Worm (Caenorhabditis elegans) whole organism, early embryonic: ENCODE measurements around the gene F43C11.4.

Experiments
- B0310.2 ChIP-seq: sonication (generic microtip); optimal IDR thresholded peaks from 2 replicates; lab custom pipeline; 2016; ENCODE audit warnings: mild to moderate bottlenecking, missing genetic modification characterization, missing compliant biosample characterization
- F13C5.2 ChIP-seq: sonication (generic microtip); optimal IDR thresholded peaks from 2 replicates; lab custom pipeline; 2017; ENCODE audit warnings: mild to moderate bottlenecking, missing genetic modification characterization, inconsistent platforms, missing compliant biosample characterization
- aly-1 ChIP-seq: sonication (generic microtip); optimal IDR thresholded peaks from 2 replicates; lab custom pipeline; 2016; ENCODE audit warnings: missing genetic modification characterization, missing compliant biosample characterization
- ama-1 ChIP-seq: fragments of 150-350 bp; optimal IDR thresholded peaks from 2 replicates; lab custom pipeline; 2014
- ceh-13 ChIP-seq: fragments of 200-800 bp; sonication (Bioruptor generic); optimal IDR thresholded peaks from 2 replicates; lab custom pipeline; 2018; ENCODE audit warnings: mild to moderate bottlenecking, missing genetic modification characterization, missing compliant biosample characterization
- ceh-36 ChIP-seq: sonication (generic microtip); optimal IDR thresholded peaks from 2 replicates; lab custom pipeline; 2016; ENCODE audit warnings: missing genetic modification characterization, inconsistent platforms, missing compliant biosample characterization
- ets-7 ChIP-seq: sonication (generic microtip); optimal IDR thresholded peaks from 2 replicates; lab custom pipeline; 2016; ENCODE audit warnings: missing genotype, missing genetic modification characterization, missing compliant biosample characterization
- flt-1 ChIP-seq: fragments of 200-800 bp; sonication (Bioruptor generic); IDR thresholded peaks from 2 replicates; pipeline ENCODE4 v1.3.6; 2022; ENCODE audit warnings: missing genetic modification characterization, missing compliant biosample characterization
- hmbx-1 ChIP-seq: sonication (generic microtip); optimal IDR thresholded peaks from 2 replicates; lab custom pipeline; 2016; ENCODE audit warnings: mild to moderate bottlenecking, missing genetic modification characterization, missing compliant biosample characterization
- hmg-4 ChIP-seq: fragments of 200-800 bp; sonication (Bioruptor generic); optimal IDR thresholded peaks from 2 replicates; lab custom pipeline; 2018; ENCODE audit warnings: mild to moderate bottlenecking, missing genetic modification characterization, missing compliant biosample characterization
- hnd-1 ChIP-seq: sonication (generic microtip); optimal IDR thresholded peaks from 2 replicates; lab custom pipeline; 2016; ENCODE audit warnings: missing genetic modification characterization, missing compliant biosample characterization
- pes-1 ChIP-seq: fragments of 200-800 bp; sonication (Bioruptor generic); IDR thresholded peaks from 2 replicates; pipeline ENCODE4 v1.3.6; 2022; ENCODE audit warnings: missing genetic modification reagents, missing genetic modification characterization, missing compliant biosample characterization
- scrt-1 ChIP-seq: fragments of 200-800 bp; sonication (Bioruptor generic); IDR thresholded peaks from 2 replicates; pipeline ENCODE4 v1.3.6; 2022; ENCODE audit warnings: missing genetic modification characterization, missing compliant biosample characterization
- sea-1 ChIP-seq: fragments of 200-800 bp; sonication (Bioruptor generic); conservative IDR thresholded peaks from 2 replicates; pipeline ENCODE4 v1.3.6; 2022; ENCODE audit warnings: missing genetic modification characterization, missing compliant biosample characterization
- tbx-11 ChIP-seq: fragments of 200-800 bp; sonication (Bioruptor generic); IDR thresholded peaks from 2 replicates; pipeline ENCODE4 v1.3.6; 2022; ENCODE audit warnings: missing genetic modification characterization, missing compliant biosample characterization
- tbx-37 ChIP-seq: fragments of 200-800 bp; sonication (Bioruptor generic); conservative IDR thresholded peaks from 2 replicates; pipeline ENCODE4 v1.3.6; 2022; ENCODE audit warnings: missing genetic modification reagents, missing genetic modification characterization, missing compliant biosample characterization
- tra-4 ChIP-seq: sonication (generic microtip); optimal IDR thresholded peaks from 2 replicates; lab custom pipeline; 2017; ENCODE audit warnings: missing genetic modification characterization, missing compliant biosample characterization

The F43C11.4 gene

DNA sequence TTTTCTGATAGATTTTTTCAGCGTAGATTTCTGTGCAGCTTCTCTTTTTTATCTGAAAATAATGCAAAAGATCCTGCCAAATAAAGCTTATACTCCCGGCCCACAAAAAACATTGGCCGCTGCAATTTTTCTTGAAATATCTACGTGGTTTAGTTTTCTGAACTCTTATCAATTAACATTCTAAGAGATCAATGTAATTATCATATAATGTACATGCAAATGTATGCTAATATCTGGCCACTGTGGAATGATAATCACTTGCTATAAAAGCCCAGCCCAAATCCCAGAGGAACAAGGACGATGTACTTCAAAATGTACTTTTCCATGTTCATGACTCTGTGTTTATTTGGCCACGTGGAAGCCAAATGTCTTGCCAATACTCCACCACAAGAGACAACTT, 7.7 kb downstream of the F43C11.4 start, which contains the start of gene F43C11.2:
Gene F43C11.2 (plus strand): TSS at position 301 of the 400 bp plus-strand sequence.
- TF ChIP-seq F13C5.2 (tag; lab: Kevin White, UChicago), result no peak
- TF ChIP-seq tbx-37 (GFP tag; lab: Robert Waterston, UW), result no peak
- no peak for TF ChIP-seq tra-4
- TF ChIP-seq ets-7 (tag; lab: Kevin White, UChicago), result no peak
- no peak for TF ChIP-seq sea-1 (GFP tag; lab: Robert Waterston, UW)
- no peak for TF ChIP-seq ama-1

DNA sequence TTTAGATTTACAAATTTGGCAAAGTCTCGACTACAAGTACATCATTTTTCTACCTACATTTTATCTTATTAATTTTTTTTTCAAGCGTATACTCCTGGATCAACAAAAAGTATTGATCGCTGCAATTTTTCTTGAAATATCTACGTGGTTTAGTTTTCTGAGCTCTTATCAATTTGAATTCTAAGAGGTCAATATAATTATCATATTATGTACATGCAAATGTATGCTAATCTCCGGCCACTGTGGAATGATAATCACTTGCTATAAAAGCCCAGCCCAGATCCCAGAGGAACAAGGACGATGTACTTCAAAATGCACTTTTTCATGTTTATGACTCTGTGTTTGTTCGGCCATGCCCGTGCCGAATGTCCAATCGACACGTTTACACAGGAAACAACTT, 10.0 kb downstream of the F43C11.4 start, which contains the start of gene F43C11.1:
Gene F43C11.1 (plus strand): TSS at position 301 of the 400 bp plus-strand sequence.
- TF ChIP-seq sea-1 (GFP tag; lab: Robert Waterston, UW), result no peak
- no peak for TF ChIP-seq tra-4
- TF ChIP-seq ceh-13 (GFP tag; lab: Kevin White, UChicago), result no peak
- TF ChIP-seq ceh-36 (tag; lab: Kevin White, UChicago), result no peak
- no peak for TF ChIP-seq hmbx-1
- TF ChIP-seq scrt-1 (GFP tag; lab: Robert Waterston, UW), result no peak
- no peak for TF ChIP-seq flt-1 (GFP tag; lab: Robert Waterston, UW)
- no peak for TF ChIP-seq hnd-1 (tag; lab: Kevin White, UChicago)
- no peak for TF ChIP-seq B0310.2
- no peak for TF ChIP-seq F13C5.2 (tag; lab: Kevin White, UChicago)
- TF ChIP-seq pes-1 (GFP tag; lab: Robert Waterston, UW), result no peak

DNA sequence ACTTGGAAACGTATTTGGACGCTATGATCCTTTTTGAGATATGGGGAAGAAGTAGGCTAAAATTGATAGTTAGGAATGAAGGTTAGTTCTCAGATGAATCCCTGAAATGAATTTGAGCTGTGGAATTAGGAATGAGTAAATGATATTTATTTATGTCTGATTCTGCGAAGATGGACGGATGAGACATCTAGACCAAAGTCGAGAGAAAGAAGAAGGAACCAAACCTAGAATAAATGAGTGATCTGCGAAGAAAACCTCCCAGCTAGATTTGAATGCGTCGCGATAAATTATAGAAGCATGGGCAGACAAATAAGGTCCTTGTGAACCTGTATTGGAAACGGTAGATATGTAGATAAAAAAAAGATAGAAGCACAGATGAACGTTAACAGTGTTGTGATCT, 13.2 kb downstream of the F43C11.4 start, which contains the start of gene F43C11.16:
Gene F43C11.16 (minus strand): TSS at position 101 of the 400 bp plus-strand sequence.
- TF ChIP-seq hmbx-1 (no peak), ama-1 (no peak), B0310.2 (no peak), hnd-1 (tag; lab: Kevin White, UChicago) (no peak), F13C5.2 (tag; lab: Kevin White, UChicago) (no peak), sea-1 (GFP tag; lab: Robert Waterston, UW) (no peak), ceh-36 (tag; lab: Kevin White, UChicago) (no peak), tbx-37 (GFP tag; lab: Robert Waterston, UW) (no peak), scrt-1 (GFP tag; lab: Robert Waterston, UW) (no peak), flt-1 (GFP tag; lab: Robert Waterston, UW) (no peak), ets-7 (tag; lab: Kevin White, UChicago) (no peak), ceh-13 (GFP tag; lab: Kevin White, UChicago) (no peak), hmg-4 (GFP tag; lab: Kevin White, UChicago) (no peak), tbx-11 (GFP tag; lab: Robert Waterston, UW) (no peak), tra-4 (no peak), pes-1 (GFP tag; lab: Robert Waterston, UW) (no peak), aly-1 (no peak)

DNA sequence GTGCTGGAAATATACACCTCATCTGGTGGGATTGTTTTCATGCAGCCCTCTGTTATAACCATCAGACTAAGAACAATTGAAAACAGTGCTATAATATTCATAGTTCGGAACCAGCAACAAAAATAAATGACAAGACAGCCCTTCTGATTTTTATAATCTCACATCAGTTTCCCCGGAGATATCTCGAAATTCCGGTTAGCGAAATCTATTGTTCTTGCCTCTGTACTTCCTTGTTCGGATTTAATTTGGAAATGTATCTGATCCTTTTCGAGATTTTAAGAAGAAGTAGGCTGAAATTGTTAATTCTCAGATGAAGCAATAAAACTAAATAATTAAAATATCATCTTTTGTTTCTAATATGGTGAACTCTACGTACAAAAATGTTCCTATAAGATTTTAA, 16.9 kb downstream of the F43C11.4 start, which contains the start of gene F43C11.11:
Gene F43C11.11 (minus strand): TSS at position 101 of the 400 bp plus-strand sequence.
- TF ChIP-seq tra-4, result no peak

DNA sequence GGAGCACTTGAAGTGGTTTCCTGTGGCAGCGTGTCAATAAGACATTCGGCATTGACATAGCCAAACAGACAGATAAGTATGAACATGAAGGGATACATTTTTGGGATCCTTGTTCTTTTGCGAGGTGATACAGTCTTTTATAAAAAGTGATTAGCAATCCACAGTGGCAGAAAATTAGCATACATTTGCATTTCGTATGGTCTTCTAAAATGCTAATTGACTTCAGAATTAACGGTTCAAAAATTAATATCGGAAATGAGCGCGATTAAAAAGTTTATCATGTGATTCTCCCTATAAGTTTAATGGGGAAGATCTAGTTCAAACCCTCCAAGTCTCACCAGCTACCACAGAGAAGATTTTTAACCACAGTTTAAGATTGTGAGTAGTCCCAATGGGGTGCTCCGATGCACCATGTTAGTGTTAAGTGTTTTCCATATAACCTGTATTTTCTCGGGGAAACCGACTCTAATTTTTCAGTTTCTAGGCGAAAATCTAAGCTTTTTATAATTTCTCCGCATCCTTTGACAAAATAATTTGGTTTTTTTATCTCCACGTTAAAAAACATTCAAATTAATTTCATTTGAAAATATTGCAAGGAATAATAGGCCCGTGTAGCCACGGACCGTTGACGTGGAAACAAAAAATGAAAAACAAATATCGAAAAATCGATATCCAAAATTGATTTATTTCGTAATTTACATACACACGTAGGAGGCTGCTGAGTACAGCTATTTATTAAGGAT, 20.0 kb downstream of the F43C11.4 start, which contains the start of the genes F43C11.12 and F16G10.5:
Gene F43C11.12 (minus strand): TSS at position 101 of the 743 bp plus-strand sequence.
Gene F16G10.5 (plus strand): TSS at position 693 of the 743 bp plus-strand sequence.
- no peak for TF ChIP-seq hmg-4 (GFP tag; lab: Kevin White, UChicago)
- no peak for TF ChIP-seq aly-1
- no peak for TF ChIP-seq tbx-11 (GFP tag; lab: Robert Waterston, UW)
- TF ChIP-seq ceh-13 (GFP tag; lab: Kevin White, UChicago), result no peak
- no peak for TF ChIP-seq hnd-1 (tag; lab: Kevin White, UChicago)
- no peak for TF ChIP-seq scrt-1 (GFP tag; lab: Robert Waterston, UW)

- TF ChIP-seq tbx-37 (GFP tag; lab: Robert Waterston, UW) (no peak), ceh-13 (GFP tag; lab: Kevin White, UChicago) (no peak), scrt-1 (GFP tag; lab: Robert Waterston, UW) (no peak), ets-7 (tag; lab: Kevin White, UChicago) (no peak), ceh-36 (tag; lab: Kevin White, UChicago) (no peak), B0310.2 (no peak), tbx-11 (GFP tag; lab: Robert Waterston, UW) (no peak), hmbx-1 (no peak), aly-1 (no peak), hmg-4 (GFP tag; lab: Kevin White, UChicago) (no peak), tra-4 (no peak), hnd-1 (tag; lab: Kevin White, UChicago) (no peak), flt-1 (GFP tag; lab: Robert Waterston, UW) (no peak), ama-1 (no peak), F13C5.2 (tag; lab: Kevin White, UChicago) (no peak), sea-1 (GFP tag; lab: Robert Waterston, UW) (no peak), pes-1 (GFP tag; lab: Robert Waterston, UW) (no peak)
Measured at ce11 chrII:2368956-2369355, 22.2 kb downstream of the F43C11.4 start, which contains the start of gene hpo-25. Gene hpo-25 (plus strand): TSS chrII:2369256.

ce11 chrII:2372090-2372489, 25.3 kb downstream of the F43C11.4 start, which contains the start of gene F16G10.3:
Gene F16G10.3 (plus strand): TSS chrII:2372390.
- TF ChIP-seq ets-7 (tag; lab: Kevin White, UChicago) (no peak), B0310.2 (no peak), aly-1 (no peak), tbx-11 (GFP tag; lab: Robert Waterston, UW) (no peak), hmbx-1 (no peak), hmg-4 (GFP tag; lab: Kevin White, UChicago) (no peak), F13C5.2 (tag; lab: Kevin White, UChicago) (no peak), sea-1 (GFP tag; lab: Robert Waterston, UW) (no peak), flt-1 (GFP tag; lab: Robert Waterston, UW) (no peak), scrt-1 (GFP tag; lab: Robert Waterston, UW) (no peak), hnd-1 (tag; lab: Kevin White, UChicago) (no peak), tra-4 (no peak), tbx-37 (GFP tag; lab: Robert Waterston, UW) (no peak), ceh-13 (GFP tag; lab: Kevin White, UChicago) (no peak), pes-1 (GFP tag; lab: Robert Waterston, UW) (no peak), ama-1 (no peak), ceh-36 (tag; lab: Kevin White, UChicago) (no peak)
